Worm (Caenorhabditis elegans) whole organism, late embryonic: ENCODE results near the gene wht-4.

Experiments
- F13H6.1 ChIP-seq: sonication (generic microtip); optimal IDR thresholded peaks from 2 replicates; lab custom pipeline; 2016; ENCODE audit warnings: missing genetic modification characterization, missing compliant biosample characterization
- nhr-11 ChIP-seq: fragments of 150-350 bp; optimal IDR thresholded peaks from 2 replicates; lab custom pipeline; 2014; ENCODE audit warnings: missing biosample characterization, missing genetic modification characterization
- pha-4 ChIP-seq: fragments of 150-350 bp; optimal IDR thresholded peaks from 2 replicates; lab custom pipeline; 2018; ENCODE audit warnings: missing biosample characterization, missing genetic modification reagents, missing genetic modification characterization
- ref-2 ChIP-seq: sonication (generic microtip); optimal IDR thresholded peaks from 2 replicates; lab custom pipeline; 2016; ENCODE audit warnings: missing genetic modification characterization, missing compliant biosample characterization
- sdc-2 ChIP-seq: sonication (generic microtip); optimal IDR thresholded peaks from 2 replicates; lab custom pipeline; 2016; ENCODE audit warnings: missing genotype, missing genetic modification characterization, missing compliant biosample characterization
- tbx-2 ChIP-seq: sonication (generic microtip); optimal IDR thresholded peaks from 2 replicates; lab custom pipeline; 2016; ENCODE audit warnings: missing genetic modification characterization, missing compliant biosample characterization

ce11 chrII:3327104-3327503, 48.4 kb downstream of the wht-4 start, which contains the start of gene Y46D2A.3:
- TF ChIP-seq F13H6.1 (tag; lab: Kevin White, UChicago), result no peak
- TF ChIP-seq sdc-2, result no peak
- TF ChIP-seq tbx-2 (tag; lab: Kevin White, UChicago), result no peak
- no peak for TF ChIP-seq pha-4 (tag; lab: Kevin White, UChicago)
- no peak for TF ChIP-seq nhr-11 (tag; lab: Kevin White, UChicago)
- TF ChIP-seq ref-2 (tag; lab: Kevin White, UChicago), result no peak
